Fruit fly (Drosophila melanogaster): ENCODE data around the gene Scsalpha1.

Scsalpha1 gene

dm6 chr3L:3771406-3771935 is 42.5 kb upstream of the Scsalpha1 start (continued):
- TF ChIP-seq Eip75B (GFP tag; optimal IDR thresholded peaks at IDR 0.05) (peak; percentile 59), dac (GFP tag; optimal IDR thresholded peaks at IDR 0.05) (no peak), CG11294 (GFP tag; IDR thresholded peaks at IDR 0.05) (peak; percentile 79), CG8119 (GFP tag; IDR thresholded peaks at IDR 0.05) (peak; percentile 91), esn (GFP tag; optimal IDR thresholded peaks at IDR 0.05) (peak; percentile 88), CG6163 (GFP tag; IDR thresholded peaks at IDR 0.05) (peak; percentile 80), Smox (GFP tag; optimal IDR thresholded peaks at IDR 0.05) (peak; percentile 73), Hr4 (GFP tag; optimal IDR thresholded peaks at IDR 0.05) (peak; percentile 70), Ets96B (tag; optimal IDR thresholded peaks at IDR 0.05) (peak; percentile 76), fd59A (GFP tag; optimal IDR thresholded peaks at IDR 0.05) (peak; percentile 34), topi (GFP tag; optimal IDR thresholded peaks at IDR 0.05) (peak; percentile 76), CG10669 (GFP tag; optimal IDR thresholded peaks at IDR 0.05) (peak; percentile 76), Ets21C (GFP tag; optimal IDR thresholded peaks at IDR 0.05) (peak; percentile 35), cyc (GFP tag; optimal IDR thresholded peaks at IDR 0.05) (peak; percentile 71), CG11902 (GFP tag; optimal IDR thresholded peaks at IDR 0.05) (peak; percentile 64), Lpt (GFP tag; optimal IDR thresholded peaks at IDR 0.05) (peak; percentile 64)

- TF ChIP-seq CG9139 (GFP tag; optimal IDR thresholded peaks at IDR 0.05) = no peak
- peak; percentile 16 for TF ChIP-seq CG8632 (GFP tag; optimal IDR thresholded peaks at IDR 0.05)
- TF ChIP-seq CG16779 (tag; optimal IDR thresholded peaks at IDR 0.05) = no peak
- peak; percentile 50 for TF ChIP-seq Sox102F (GFP tag; optimal IDR thresholded peaks at IDR 0.05)
- peak; percentile 78 for TF ChIP-seq CG8119 (GFP tag; IDR thresholded peaks at IDR 0.05)
- TF ChIP-seq lz (GFP tag; optimal IDR thresholded peaks at IDR 0.05) = peak; percentile 27
- peak; percentile 43 for TF ChIP-seq CG31627 (GFP tag; optimal IDR thresholded peaks at IDR 0.05)
- no peak for TF ChIP-seq CG1621 (tag; optimal IDR thresholded peaks at IDR 0.05)
- peak; percentile 61 for TF ChIP-seq pdm3 (GFP tag; optimal IDR thresholded peaks at IDR 0.05)
- TF ChIP-seq fkh (GFP tag; optimal IDR thresholded peaks at IDR 0.05) = peak; percentile 57
- TF ChIP-seq spab (GFP tag; optimal IDR thresholded peaks at IDR 0.05) = no peak
- TF ChIP-seq CG11294 (GFP tag; IDR thresholded peaks at IDR 0.05) = peak; percentile 36
- peak; percentile 37 for TF ChIP-seq achi (GFP tag; optimal IDR thresholded peaks at IDR 0.05)
- TF ChIP-seq net (GFP tag; optimal IDR thresholded peaks at IDR 0.05) = peak; percentile 26
- TF ChIP-seq Eip78C (GFP tag) = peak; percentile 82
- no peak for TF ChIP-seq Sox14 (GFP tag; optimal IDR thresholded peaks at IDR 0.05)
- TF ChIP-seq Smox (GFP tag; optimal IDR thresholded peaks at IDR 0.05) = peak; percentile 19
- peak; percentile 66 for TF ChIP-seq CG6163 (GFP tag; IDR thresholded peaks at IDR 0.05)
- peak; percentile 3 for TF ChIP-seq vri (GFP tag; optimal IDR thresholded peaks at IDR 0.05)
- TF ChIP-seq esn (GFP tag; optimal IDR thresholded peaks at IDR 0.05) = peak; percentile 46
- no peak for TF ChIP-seq cyc (GFP tag; optimal IDR thresholded peaks at IDR 0.05)
- no peak for TF ChIP-seq CG11902 (GFP tag; optimal IDR thresholded peaks at IDR 0.05)
- peak; percentile 64 for TF ChIP-seq CG32006 (GFP tag; optimal IDR thresholded peaks at IDR 0.05)
- peak; percentile 41 for TF ChIP-seq OdsH (GFP tag; optimal IDR thresholded peaks at IDR 0.05)
- TF ChIP-seq eg (GFP tag; IDR thresholded peaks at IDR 0.05) = peak; percentile 74; the same call in 2 of the 3 replicates
- TF ChIP-seq svp (GFP tag) = peak; percentile 59
- peak; percentile 48 for TF ChIP-seq Met (GFP tag; optimal IDR thresholded peaks at IDR 0.05)
- no peak for TF ChIP-seq Eip75B (GFP tag; optimal IDR thresholded peaks at IDR 0.05)
- TF ChIP-seq CG8319 (GFP tag; optimal IDR thresholded peaks at IDR 0.05) = no peak
- TF ChIP-seq Lpt (GFP tag; optimal IDR thresholded peaks at IDR 0.05) = peak; percentile 56
- TF ChIP-seq acj6 (GFP tag; optimal IDR thresholded peaks at IDR 0.05) = peak; percentile 39
- TF ChIP-seq dac (GFP tag; optimal IDR thresholded peaks at IDR 0.05) = no peak
- TF ChIP-seq Ets21C (GFP tag; optimal IDR thresholded peaks at IDR 0.05) = peak; percentile 14
- peak; percentile 24 for TF ChIP-seq CG4318 (GFP tag; optimal IDR thresholded peaks at IDR 0.05)
- peak; percentile 79 for TF ChIP-seq CG15336 (GFP tag; IDR thresholded peaks at IDR 0.05)
- peak; percentile 84 for TF ChIP-seq Hr4 (GFP tag; optimal IDR thresholded peaks at IDR 0.05)
- peak; percentile 33 for TF ChIP-seq Hr39 (GFP tag; optimal IDR thresholded peaks at IDR 0.05)
Measured at dm6 chr3L:3772284-3772987, 41.6 kb upstream of the Scsalpha1 start.
